Fruit fly (Drosophila melanogaster): ENCODE measurements around the gene mld.

- TF ChIP-seq psq (optimal IDR thresholded peaks at IDR 0.05) (no peak), usp (GFP tag; optimal IDR thresholded peaks at IDR 0.05) (no peak), EcR (GFP tag; optimal IDR thresholded peaks at IDR 0.05) (no peak), CG8478 (optimal IDR thresholded peaks at IDR 0.05) (no peak)
Observed at dm6 chr3R:24626003-24626486, 40.6 kb downstream of the mld start.

Measured in whole organism.